Worm (Caenorhabditis elegans): ENCODE data around the gene F15E6.3.

DNA sequence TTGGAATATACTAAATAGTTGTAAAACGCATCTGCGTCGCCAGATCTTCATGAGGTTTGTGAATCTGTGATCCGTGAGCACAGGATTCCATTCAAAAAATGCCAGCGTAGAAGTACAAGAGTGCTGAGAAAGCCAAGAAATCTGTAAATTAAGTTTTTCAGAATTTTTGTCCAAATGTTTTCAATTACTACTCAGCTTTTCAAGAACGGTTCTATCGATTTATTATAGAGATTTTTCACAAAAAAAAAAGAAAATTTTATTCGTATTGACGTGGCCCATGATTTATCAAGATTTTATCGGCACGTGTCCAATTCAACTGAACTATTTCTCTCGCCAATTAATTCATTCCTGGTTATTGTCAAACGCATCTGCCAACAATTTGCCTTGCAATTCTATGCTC lies 25.4 kb upstream of the F15E6.3 start, which contains the start of gene F36A4.3:
- TF ChIP-seq lin-13 (GFP tag; optimal IDR thresholded peaks at IDR 0.05) (no peak), F26F4.8 (GFP tag; conservative IDR thresholded peaks at IDR 0.05) (no peak), nhr-237 (tag; optimal IDR thresholded peaks at IDR 0.05) (no peak), mdt-29 (GFP tag; IDR thresholded peaks at IDR 0.05) (no peak), cey-2 (tag; optimal IDR thresholded peaks at IDR 0.05; ENCODE audit: borderline replicate concordance, insufficient read depth) (no peak), skn-1 (tag; optimal IDR thresholded peaks at IDR 0.05) (no peak), ama-1 (optimal IDR thresholded peaks at IDR 0.05) (no peak), nhr-25 (tag; optimal IDR thresholded peaks at IDR 0.05; ENCODE audit: borderline replicate concordance, insufficient read depth) (no peak)
